Worm (Caenorhabditis elegans) whole organism, late embryonic: Measurements from ENCODE around the gene C16C8.11.

ENCODE experiments used
- ama-1 ChIP-seq: fragments of 150-350 bp; optimal IDR thresholded peaks from 2 replicates; lab custom pipeline; 2014
- nfya-1 ChIP-seq: sonication (generic microtip); optimal IDR thresholded peaks from 2 replicates; lab custom pipeline; 2017; ENCODE audit warnings: missing genetic modification characterization, mild to moderate bottlenecking, missing compliant biosample characterization, antibody characterized with exemption, moderate library complexity
- pag-3 ChIP-seq: sonication (generic microtip); optimal IDR thresholded peaks from 2 replicates; lab custom pipeline; 2016; ENCODE audit warnings: missing compliant biosample characterization, missing genetic modification characterization, borderline replicate concordance
- rnt-1 ChIP-seq: sonication (generic microtip); optimal IDR thresholded peaks from 2 replicates; lab custom pipeline; 2016; ENCODE audit warnings: missing genetic modification characterization, missing compliant biosample characterization

ce11 chrII:3443154-3443553, 10.4 kb upstream of the C16C8.11 start, which contains the start of gene C16C8.22:
- TF ChIP-seq ama-1 (lab: Kevin White, UChicago) (no peak), nfya-1 (no peak), pag-3 (tag; lab: Kevin White, UChicago) (no peak), rnt-1 (tag; lab: Kevin White, UChicago) (no peak)
